Fruit fly (Drosophila melanogaster) whole organism, embryonic: Measurements from ENCODE around the gene rk.

ENCODE experiments used
- CG10267 ChIP-seq: fragments of 200-800 bp; sonication (Bioruptor generic); optimal IDR thresholded peaks from 2 replicates; lab custom pipeline; 2018; ENCODE audit warnings: missing biosample characterization, mild to moderate bottlenecking, missing genetic modification characterization, moderate library complexity
- CG10274 ChIP-seq: fragments of 200-800 bp; sonication (Bioruptor generic); optimal IDR thresholded peaks from 3 replicates; lab custom pipeline; 2017; ENCODE audit warnings: missing biosample characterization, mild to moderate bottlenecking, missing genetic modification characterization
- CG10321 ChIP-seq: fragments of 200-800 bp; sonication (Bioruptor generic); IDR thresholded peaks from 2 replicates; pipeline ENCODE4 v1.3.6; 2022; ENCODE audit warnings: missing biosample characterization, missing genetic modification characterization
- CG10366 ChIP-seq: fragments of 200-800 bp; sonication (Bioruptor generic); IDR thresholded peaks from 2 replicates; pipeline ENCODE4 v1.3.6; 2022; ENCODE audit warnings: missing biosample characterization, missing genetic modification characterization
- CG10431 ChIP-seq: fragments of 200-800 bp; sonication (Bioruptor generic); optimal IDR thresholded peaks from 3 replicates; lab custom pipeline; 2018; ENCODE audit warnings: missing biosample characterization, mild to moderate bottlenecking, missing genetic modification characterization
- CG11398 ChIP-seq: fragments of 200-800 bp; sonication (Bioruptor generic); optimal IDR thresholded peaks from 2 replicates; lab custom pipeline; 2016; ENCODE audit warnings: missing biosample characterization, missing genetic modification characterization
- CG11504 ChIP-seq: fragments of 200-800 bp; sonication (Bioruptor generic); optimal IDR thresholded peaks from 3 replicates; lab custom pipeline; 2019; ENCODE audit warnings: missing biosample characterization, mild to moderate bottlenecking, missing genetic modification characterization, moderate library complexity
- CG14014 ChIP-seq: fragments of 200-800 bp; sonication (Bioruptor generic); IDR thresholded peaks from 2 replicates; pipeline ENCODE4 v1.3.6; 2022; ENCODE audit warnings: missing biosample characterization, missing genetic modification characterization
- CG17829 ChIP-seq: fragments of 200-800 bp; optimal IDR thresholded peaks from 2 replicates; lab custom pipeline; 2019; ENCODE audit warnings: missing biosample characterization, mild to moderate bottlenecking, missing genetic modification characterization, moderate library complexity
- CG2116 ChIP-seq: fragments of 200-800 bp; sonication (Bioruptor generic); optimal IDR thresholded peaks from 3 replicates; lab custom pipeline; 2018; ENCODE audit warnings: missing biosample characterization, mild to moderate bottlenecking, missing genetic modification characterization
- CG2199 ChIP-seq: fragments of 200-800 bp; sonication (Bioruptor generic); IDR thresholded peaks from 3 replicates; pipeline ENCODE4 v1.3.6; 2022; ENCODE audit warnings: missing biosample characterization, missing genetic modification characterization
- CG3281 ChIP-seq: fragments of 200-800 bp; sonication (Bioruptor generic); optimal IDR thresholded peaks from 3 replicates; lab custom pipeline; 2017; ENCODE audit warnings: missing biosample characterization, mild to moderate bottlenecking, missing genetic modification characterization
- CG3407 ChIP-seq: fragments of 200-800 bp; sonication (Bioruptor generic); optimal IDR thresholded peaks from 2 replicates; lab custom pipeline; 2018; ENCODE audit warnings: missing biosample characterization, mild to moderate bottlenecking, missing genetic modification characterization
- CG4617 ChIP-seq: fragments of 200-800 bp; sonication (Bioruptor generic); optimal IDR thresholded peaks from 3 replicates; lab custom pipeline; 2016; ENCODE audit warnings: missing biosample characterization, missing genetic modification characterization, borderline replicate concordance
- CG4707 ChIP-seq: fragments of 200-800 bp; sonication (Bioruptor generic); optimal IDR thresholded peaks from 2 replicates; lab custom pipeline; 2018; ENCODE audit warnings: missing biosample characterization, mild to moderate bottlenecking, missing genetic modification characterization, moderate library complexity
- CG6765 ChIP-seq: fragments of 200-800 bp; sonication (Bioruptor generic); optimal IDR thresholded peaks from 3 replicates; lab custom pipeline; 2017; ENCODE audit warnings: missing biosample characterization, mild to moderate bottlenecking, missing genetic modification characterization
- CG7556 ChIP-seq: fragments of 200-800 bp; sonication (Bioruptor generic); optimal IDR thresholded peaks from 2 replicates; lab custom pipeline; 2017; ENCODE audit warnings: missing biosample characterization, mild to moderate bottlenecking, missing genetic modification characterization
- CG8388 ChIP-seq: fragments of 200-800 bp; sonication (Bioruptor generic); optimal IDR thresholded peaks from 2 replicates; lab custom pipeline; 2019; ENCODE audit warnings: missing biosample characterization, mild to moderate bottlenecking, missing genetic modification characterization, moderate library complexity
- CG9609 ChIP-seq: fragments of 200-800 bp; sonication (Bioruptor generic); optimal IDR thresholded peaks from 3 replicates; lab custom pipeline; 2016; ENCODE audit warnings: missing biosample characterization, missing genetic modification characterization
- D ChIP-seq, 2 experiments: fragments of 200-800 bp in 1 of 2; fragments of >200 bp in 1 of 2; sonication (Bioruptor generic) in 1 of 2; optimal IDR thresholded peaks; 2 replicates in 1 of 2; 3 replicates in 1 of 2; lab custom pipeline; 2017; ENCODE audit warnings: mild to moderate bottlenecking in 1 of 2, missing biosample characterization in 1 of 2, missing genetic modification characterization in 1 of 2, missing genetic modification reagents in 1 of 2
- Deaf1 ChIP-seq: fragments of 200-800 bp; optimal IDR thresholded peaks from 3 replicates; lab custom pipeline; 2019; ENCODE audit warnings: missing biosample characterization, mild to moderate bottlenecking, missing genetic modification characterization, moderate library complexity
- E2f1 ChIP-seq: fragments of 200-800 bp; sonication (Bioruptor generic); IDR thresholded peaks from 2 replicates; pipeline ENCODE4 v1.3.6; 2022; ENCODE audit warnings: missing biosample characterization, missing genetic modification characterization
- Hand ChIP-seq: fragments of 200-800 bp; sonication (Bioruptor generic); optimal IDR thresholded peaks from 2 replicates; lab custom pipeline; 2017; ENCODE audit warnings: mild to moderate bottlenecking, missing biosample characterization, missing genetic modification reagents, missing genetic modification characterization
- Hey ChIP-seq: fragments of 200-800 bp; sonication (Bioruptor generic); optimal IDR thresholded peaks from 3 replicates; lab custom pipeline; 2018; ENCODE audit warnings: missing biosample characterization, mild to moderate bottlenecking, missing genetic modification characterization
- Max ChIP-seq: fragments of 200-800 bp; sonication (Bioruptor generic); optimal IDR thresholded peaks from 2 replicates; lab custom pipeline; 2016; ENCODE audit warnings: missing biosample characterization, mild to moderate bottlenecking, missing genetic modification characterization
- NfI ChIP-seq: fragments of 200-800 bp; sonication (Bioruptor generic); optimal IDR thresholded peaks from 3 replicates; lab custom pipeline; 2018; ENCODE audit warnings: missing biosample characterization, mild to moderate bottlenecking, missing genetic modification characterization, moderate library complexity
- Opbp ChIP-seq: fragments of 200-800 bp; sonication (Bioruptor generic); IDR thresholded peaks from 3 replicates; pipeline ENCODE4 v1.3.6; 2022; ENCODE audit warnings: missing biosample characterization, missing genetic modification characterization; ENCODE audit not compliant: partially characterized antibody
- Ssrp ChIP-seq: fragments of 200-800 bp; sonication (Bioruptor generic); optimal IDR thresholded peaks from 2 replicates; lab custom pipeline; 2018; ENCODE audit warnings: missing biosample characterization, mild to moderate bottlenecking, missing genetic modification characterization, moderate library complexity
- abd-A ChIP-seq: fragments of 200-800 bp; sonication (Bioruptor generic); optimal IDR thresholded peaks from 3 replicates; lab custom pipeline; 2019; ENCODE audit warnings: missing biosample characterization, mild to moderate bottlenecking, missing genetic modification characterization, moderate library complexity
- cwo ChIP-seq: fragments of 200-800 bp; sonication (Bioruptor generic); optimal IDR thresholded peaks from 3 replicates; lab custom pipeline; 2017; ENCODE audit warnings: missing biosample characterization, missing genetic modification characterization, mild to moderate bottlenecking, moderate library complexity, missing genetic modification reagents
- dan ChIP-seq: fragments of 200-800 bp; sonication (Bioruptor generic); IDR thresholded peaks from 2 replicates; pipeline ENCODE4 v1.3.6; 2022; ENCODE audit warnings: missing biosample characterization, missing genetic modification characterization
- en ChIP-seq: fragments of 200-800 bp; sonication (Bioruptor generic); optimal IDR thresholded peaks from 2 replicates; lab custom pipeline; 2016; ENCODE audit warnings: missing biosample characterization, missing genetic modification characterization
- gt ChIP-seq: fragments of 200-800 bp; sonication (Bioruptor generic); IDR thresholded peaks from 2 replicates; pipeline ENCODE4 v1.3.6; 2022; ENCODE audit warnings: missing biosample characterization, missing genetic modification characterization
- her ChIP-seq: fragments of 200-800 bp; sonication (Bioruptor generic); optimal IDR thresholded peaks from 2 replicates; lab custom pipeline; 2016; ENCODE audit warnings: missing biosample characterization, missing genetic modification characterization
- inv ChIP-seq: fragments of 200-800 bp; sonication (Bioruptor generic); IDR thresholded peaks from 2 replicates; pipeline ENCODE4 v1.3.6; 2022; ENCODE audit warnings: missing biosample characterization, missing genetic modification characterization; ENCODE audit not compliant: partially characterized antibody
- ken ChIP-seq: fragments of 200-800 bp; sonication (Bioruptor generic); IDR thresholded peaks from 3 replicates; pipeline ENCODE4 v1.3.6; 2022; ENCODE audit warnings: missing biosample characterization, missing genetic modification characterization
- org-1 ChIP-seq: fragments of 200-800 bp; sonication (Bioruptor generic); optimal IDR thresholded peaks from 2 replicates; lab custom pipeline; 2017; ENCODE audit warnings: missing biosample characterization, missing genetic modification characterization
- otp ChIP-seq: fragments of 200-800 bp; sonication (Bioruptor generic); IDR thresholded peaks from 3 replicates; pipeline ENCODE4, ENCODE4 v1.3.6; 2022; ENCODE audit warnings: missing biosample characterization, missing genetic modification characterization
- pb ChIP-seq: fragments of 200-800 bp; sonication (Bioruptor generic); optimal IDR thresholded peaks from 3 replicates; lab custom pipeline; 2016; ENCODE audit warnings: missing biosample characterization, missing genetic modification characterization
- peb ChIP-seq: fragments of 200-800 bp; sonication (Bioruptor generic); IDR thresholded peaks from 2 replicates; pipeline ENCODE4 v1.3.6; 2022; ENCODE audit warnings: missing biosample characterization, missing genetic modification characterization
- pros ChIP-seq: fragments of 200-800 bp; sonication (Bioruptor generic); optimal IDR thresholded peaks from 3 replicates; lab custom pipeline; 2019; ENCODE audit warnings: missing biosample characterization, mild to moderate bottlenecking, missing genetic modification characterization, moderate library complexity
- row ChIP-seq: fragments of 200-800 bp; sonication (Bioruptor generic); IDR thresholded peaks from 3 replicates; pipeline ENCODE4 v1.3.6; 2022; ENCODE audit warnings: missing biosample characterization, missing genetic modification characterization
- salm ChIP-seq: fragments of 200-800 bp; sonication (Bioruptor generic); optimal IDR thresholded peaks from 2 replicates; lab custom pipeline; 2018; ENCODE audit warnings: missing biosample characterization, mild to moderate bottlenecking, missing genetic modification characterization
- zen2 ChIP-seq: fragments of 200-800 bp; sonication (Bioruptor generic); IDR thresholded peaks from 3 replicates; pipeline ENCODE4 v1.3.6; 2022; ENCODE audit warnings: missing biosample characterization, missing genetic modification characterization; ENCODE audit not compliant: partially characterized antibody
- zfh2 ChIP-seq: fragments of 200-800 bp; sonication (Bioruptor generic); optimal IDR thresholded peaks from 2 replicates; lab custom pipeline; 2016; ENCODE audit warnings: missing biosample characterization, missing genetic modification characterization

rk gene

DNA sequence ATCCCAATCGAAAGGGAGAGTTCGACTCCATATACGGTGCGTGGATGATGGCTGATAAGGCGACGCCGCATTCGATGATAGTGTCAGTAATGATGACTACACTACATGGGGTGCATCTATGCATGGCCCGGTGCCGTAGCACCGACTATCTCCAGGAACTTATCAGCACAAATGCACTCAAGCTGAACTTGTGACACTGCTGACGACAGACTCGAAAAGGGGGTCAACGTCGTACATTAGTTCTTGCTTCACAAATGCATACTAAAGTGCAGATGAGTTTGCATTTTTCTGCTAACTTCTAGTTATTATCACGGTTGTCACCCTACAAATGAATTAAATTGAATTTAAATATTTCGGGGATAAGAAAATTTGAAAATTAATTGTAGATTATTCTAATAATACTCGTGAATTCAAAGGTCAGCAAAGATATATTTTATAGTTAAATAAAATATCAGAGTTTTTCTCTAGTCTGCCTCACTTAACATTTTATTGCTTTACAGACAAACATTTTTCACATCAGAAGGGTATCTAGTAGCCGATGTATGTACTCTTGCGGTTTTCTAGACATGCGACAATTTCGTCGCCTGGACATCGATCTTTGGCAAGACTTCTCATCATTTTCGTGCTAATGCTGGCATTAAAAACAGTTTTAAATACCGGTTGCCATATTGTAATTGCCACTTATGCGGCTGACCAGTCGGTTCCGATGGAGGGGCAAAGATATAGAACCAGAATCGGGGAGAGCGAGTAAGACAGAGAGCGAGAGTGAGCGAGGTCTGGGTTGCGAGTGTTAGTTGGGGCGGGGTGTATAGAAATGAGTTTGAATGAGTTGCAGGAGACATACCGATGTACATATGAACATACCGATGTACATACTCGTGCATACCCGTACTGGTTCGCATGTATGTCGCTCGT is 22.3 kb upstream of the rk start (continued):
- TF ChIP-seq NfI (GFP tag; lab: Kevin White, UChicago) (no peak), CG6765 (GFP tag; lab: Kevin White, UChicago) (no peak), Ssrp (tag; lab: Kevin White, UChicago) (peak; percentile 60), inv (GFP tag; lab: Robert Waterston, UW) (no peak), CG11398 (GFP tag; lab: Kevin White, UChicago) (no peak), zen2 (GFP tag; lab: Robert Waterston, UW) (no peak), CG10431 (peak; percentile 39), abd-A (tag; lab: Kevin White, UChicago) (no peak), CG3281 (GFP tag; lab: Kevin White, UChicago) (no peak), row (GFP tag; lab: Robert Waterston, UW) (peak; percentile 72), Hey (tag; lab: Kevin White, UChicago) (no peak), gt (no peak)

dm6 chr2L:14022130-14022735 is 21.2 kb upstream of the rk start:
- TF ChIP-seq Hand (GFP tag; lab: Kevin White, UChicago) (peak; percentile 91), CG10274 (GFP tag; lab: Kevin White, UChicago) (peak; percentile 58), salm (peak; percentile 95), her (GFP tag; lab: Kevin White, UChicago) (peak; percentile 19), CG4617 (GFP tag; lab: Kevin White, UChicago) (peak; percentile 41), ken (GFP tag; lab: Robert Waterston, UW) (peak; percentile 50; the same call in 2 of the 3 replicates), dan (GFP tag; lab: Robert Waterston, UW) (peak; percentile 46; the same call in 1 of the 2 replicates), Opbp (GFP tag; lab: Robert Waterston, UW) (no peak), pb (GFP tag; lab: Kevin White, UChicago) (no peak), CG14014 (GFP tag; lab: Robert Waterston, UW) (peak; percentile 88), E2f1 (GFP tag; lab: Robert Waterston, UW) (peak; percentile 92), CG4707 (GFP tag; lab: Kevin White, UChicago) (peak; percentile 67), CG10431 (peak; percentile 75), CG10366 (peak; percentile 88), CG17829 (tag; lab: Kevin White, UChicago) (peak; percentile 97), CG11504 (peak; percentile 97), org-1 (GFP tag; lab: Kevin White, UChicago) (peak; percentile 90), pros (no peak), D (optimal IDR thresholded peaks at IDR 0.05; lab: Kevin White, UChicago) (no peak), D (GFP tag; optimal IDR thresholded peaks at IDR 0.05; lab: Kevin White, UChicago) (peak; percentile 85), otp (GFP tag; lab: Robert Waterston, UW) (peak; percentile 54; the same call in 2 of the 3 replicates), zfh2 (GFP tag; lab: Kevin White, UChicago) (peak; percentile 61), CG9609 (GFP tag; lab: Kevin White, UChicago) (peak; percentile 48), CG3407 (peak; percentile 92), CG2199 (GFP tag; lab: Robert Waterston, UW) (peak; percentile 9; the same call in 2 of the 3 replicates), Max (peak; percentile 61), peb (peak; percentile 87), cwo (GFP tag; lab: Kevin White, UChicago) (peak; percentile 92), CG8388 (GFP tag; lab: Kevin White, UChicago) (peak; percentile 96), CG10321 (peak; percentile 75; the same call in 1 of the 2 replicates), CG10267 (tag; lab: Kevin White, UChicago) (peak; percentile 88), CG7556 (peak; percentile 98), en (peak; percentile 12), CG2116 (GFP tag; lab: Kevin White, UChicago) (peak; percentile 70), Deaf1 (tag; lab: Kevin White, UChicago) (peak; percentile 83)
